Worm (Caenorhabditis elegans): ENCODE measurements around the gene cyp-29A2.

The cyp-29A2 gene

ce11 chrV:11176693-11177304, 40.6 kb upstream of the cyp-29A2 start:
- peak; percentile 2 for TF ChIP-seq sem-2 (GFP tag; optimal IDR thresholded peaks at IDR 0.05)

- TF ChIP-seq blmp-1 (tag; optimal IDR thresholded peaks at IDR 0.05) = no peak
- TF ChIP-seq bed-3 (GFP tag; optimal IDR thresholded peaks at IDR 0.05) = no peak
- no peak for TF ChIP-seq M03D4.4 (tag; optimal IDR thresholded peaks at IDR 0.05)
- no peak for TF ChIP-seq hlh-1 (tag; optimal IDR thresholded peaks at IDR 0.05)
- no peak for TF ChIP-seq lin-32 (GFP tag; optimal IDR thresholded peaks at IDR 0.05)
- no peak for TF ChIP-seq ham-2 (GFP tag; optimal IDR thresholded peaks at IDR 0.05)
- no peak for TF ChIP-seq sptf-1 (tag; optimal IDR thresholded peaks at IDR 0.05)
- TF ChIP-seq nhr-28 (tag; optimal IDR thresholded peaks at IDR 0.05) = no peak
- no peak for TF ChIP-seq drap-1 (GFP tag; optimal IDR thresholded peaks at IDR 0.05)
- TF ChIP-seq ztf-11 (tag; optimal IDR thresholded peaks at IDR 0.05) = no peak
- TF ChIP-seq flh-1 (GFP tag; optimal IDR thresholded peaks at IDR 0.05) = no peak
- TF ChIP-seq ceh-39 (tag; optimal IDR thresholded peaks at IDR 0.05) = no peak
- no peak for TF ChIP-seq unc-62 (GFP tag; optimal IDR thresholded peaks at IDR 0.05)
- TF ChIP-seq elt-3 (tag; optimal IDR thresholded peaks at IDR 0.05) = no peak
- TF ChIP-seq nhr-2 (tag; optimal IDR thresholded peaks at IDR 0.05) = no peak
Observed at ce11 chrV:11177577-11177976, 39.8 kb upstream of the cyp-29A2 start, which contains the start of gene gpa-1. gpa-1 (minus strand) TSS chrV:11177677.

- no peak for TF ChIP-seq unc-120 (tag; optimal IDR thresholded peaks at IDR 0.05; ENCODE audit: poor library complexity, severe bottlenecking)
- no peak for TF ChIP-seq ceh-83 (GFP tag; optimal IDR thresholded peaks at IDR 0.05)
- TF ChIP-seq flh-1 (GFP tag; optimal IDR thresholded peaks at IDR 0.05) = no peak
- TF ChIP-seq ham-2 (GFP tag; optimal IDR thresholded peaks at IDR 0.05) = no peak
- no peak for TF ChIP-seq nhr-237 (tag; optimal IDR thresholded peaks at IDR 0.05)
- no peak for TF ChIP-seq ceh-43 (GFP tag; optimal IDR thresholded peaks at IDR 0.05)
- no peak for TF ChIP-seq lsy-2 (tag; optimal IDR thresholded peaks at IDR 0.05)
- no peak for TF ChIP-seq hlh-1 (tag; optimal IDR thresholded peaks at IDR 0.05)
- no peak for TF ChIP-seq mep-1 (tag; optimal IDR thresholded peaks at IDR 0.05)
- TF ChIP-seq sem-2 (GFP tag; optimal IDR thresholded peaks at IDR 0.05) = no peak
Observed at ce11 chrV:11180951-11181350, 36.4 kb upstream of the cyp-29A2 start.

- no peak for TF ChIP-seq ztf-11 (tag; optimal IDR thresholded peaks at IDR 0.05)
- TF ChIP-seq nhr-2 (tag; optimal IDR thresholded peaks at IDR 0.05) = no peak
- no peak for TF ChIP-seq ceh-43 (GFP tag; optimal IDR thresholded peaks at IDR 0.05)
- TF ChIP-seq ham-2 (GFP tag; optimal IDR thresholded peaks at IDR 0.05) = no peak
- TF ChIP-seq zip-8 (tag; optimal IDR thresholded peaks at IDR 0.05) = no peak
Observed at ce11 chrV:11182925-11183324, 34.5 kb upstream of the cyp-29A2 start, which contains the start of gene cnc-10. cnc-10 (plus strand) TSS chrV:11183225.

- TF ChIP-seq lin-13 (tag; optimal IDR thresholded peaks at IDR 0.05) (no peak), lin-32 (GFP tag; optimal IDR thresholded peaks at IDR 0.05) (no peak), nhr-28 (tag; optimal IDR thresholded peaks at IDR 0.05) (no peak), lsy-2 (tag; optimal IDR thresholded peaks at IDR 0.05) (no peak), nhr-237 (tag; optimal IDR thresholded peaks at IDR 0.05) (no peak), nhr-2 (tag; optimal IDR thresholded peaks at IDR 0.05) (no peak), flh-1 (GFP tag; optimal IDR thresholded peaks at IDR 0.05) (no peak), M03D4.4 (tag; optimal IDR thresholded peaks at IDR 0.05) (no peak), sptf-1 (tag; optimal IDR thresholded peaks at IDR 0.05) (no peak), tbx-8 (GFP tag; optimal IDR thresholded peaks at IDR 0.05) (no peak), nhr-76 (tag; optimal IDR thresholded peaks at IDR 0.05) (no peak), sem-2 (GFP tag; optimal IDR thresholded peaks at IDR 0.05) (no peak), mls-2 (tag; optimal IDR thresholded peaks at IDR 0.05) (no peak), elt-3 (tag; optimal IDR thresholded peaks at IDR 0.05) (no peak), snpc-4 (tag; optimal IDR thresholded peaks at IDR 0.05) (no peak), pha-4 (tag; optimal IDR thresholded peaks at IDR 0.05) (no peak), elt-1 (tag; optimal IDR thresholded peaks at IDR 0.05; ENCODE audit: borderline replicate concordance, insufficient read depth) (no peak), ztf-11 (tag; optimal IDR thresholded peaks at IDR 0.05) (no peak)
Observed at ce11 chrV:11190983-11191382, 26.4 kb upstream of the cyp-29A2 start, which contains the start of gene lgc-49. lgc-49 (plus strand) TSS chrV:11191283.

Measured in whole organism, mixed stage, embryonic.